Worm (Caenorhabditis elegans) whole organism, midembryonic: ENCODE results near the gene nhr-219.

ENCODE experiments used
- T22C8.4 ChIP-seq: fragments of 200-800 bp; sonication (Bioruptor generic); IDR thresholded peaks from 2 replicates; pipeline ENCODE4 v1.3.6; 2022; ENCODE audit warnings: missing genetic modification characterization, missing compliant biosample characterization
- med-1 ChIP-seq: sonication (generic microtip); optimal IDR thresholded peaks from 2 replicates; lab custom pipeline; 2017; ENCODE audit warnings: missing genetic modification characterization, mild to moderate bottlenecking, missing compliant biosample characterization, antibody characterized with exemption, missing genetic modification reagents; ENCODE audit not compliant: insufficient read depth
- ztf-23 ChIP-seq: fragments of 200-800 bp; sonication (Bioruptor generic); IDR thresholded peaks from 2 replicates; pipeline ENCODE4 v1.3.6; 2022; ENCODE audit warnings: missing genetic modification reagents, missing genetic modification characterization, missing compliant biosample characterization
- ztf-29 ChIP-seq: fragments of 200-800 bp; sonication (Bioruptor generic); IDR thresholded peaks from 2 replicates; pipeline ENCODE4 v1.3.6; 2022; ENCODE audit warnings: missing genetic modification reagents, missing genetic modification characterization, missing compliant biosample characterization

- TF ChIP-seq T22C8.4 (no peak), ztf-23 (GFP tag; lab: Robert Waterston, UW) (no peak), ztf-29 (GFP tag; lab: Robert Waterston, UW) (no peak), med-1 (no peak)
Observed at ce11 chrV:8991679-8992078, 25.7 kb upstream of the nhr-219 start, which contains the start of gene F59E11.6.
